Fruit fly (Drosophila melanogaster) whole organism, larva: ENCODE measurements around the gene CG18404.

Experiments used
- noc ChIP-seq: fragments of 200-800 bp; sonication (Bioruptor generic); optimal IDR thresholded peaks from 3 replicates; lab custom pipeline; 2019; ENCODE audit warnings: missing biosample characterization, mild to moderate bottlenecking, missing genetic modification characterization, moderate library complexity

The CG18404 gene

DNA sequence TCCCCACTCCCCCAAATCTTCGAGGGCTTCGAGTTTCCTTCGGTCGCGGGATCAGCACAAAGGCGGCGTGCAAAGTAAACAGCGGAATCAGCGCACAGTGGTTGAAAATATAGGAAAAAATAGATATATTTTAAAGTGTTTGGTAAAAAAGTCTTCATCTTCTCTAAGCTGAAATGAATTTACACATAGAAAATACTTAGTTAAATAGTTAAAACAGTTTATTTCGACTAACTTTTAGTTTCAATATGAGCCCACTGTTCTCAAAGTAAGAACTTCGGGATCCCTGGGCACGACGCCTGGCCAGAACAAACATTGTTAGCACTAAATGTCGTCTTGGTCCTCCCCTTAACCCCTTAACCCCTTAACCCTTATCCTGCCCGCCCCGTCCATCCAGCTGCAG is 8.9 kb downstream of the CG18404 start:
- TF ChIP-seq noc (tag; lab: Kevin White, UChicago): no peak

DNA sequence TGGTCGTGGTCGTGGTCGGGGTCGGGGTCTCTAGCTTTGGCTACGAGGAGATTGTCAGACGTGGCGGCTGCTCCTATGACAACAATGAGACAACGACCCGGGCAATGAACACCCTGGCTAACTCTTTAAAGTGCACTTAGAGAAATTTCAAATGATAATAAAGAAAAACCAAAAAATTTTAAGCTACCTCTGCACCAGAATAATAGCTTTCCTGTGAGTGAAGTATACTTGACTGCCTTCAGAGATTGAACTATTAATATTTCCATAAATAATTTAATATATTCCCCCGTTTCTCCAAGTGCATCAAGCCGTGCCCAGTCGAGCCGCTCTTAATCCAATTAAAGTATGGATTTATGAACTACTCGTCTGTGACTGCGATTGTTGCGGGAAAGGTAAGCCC is 10.7 kb downstream of the CG18404 start:
- TF ChIP-seq noc (tag; lab: Kevin White, UChicago): no peak

DNA sequence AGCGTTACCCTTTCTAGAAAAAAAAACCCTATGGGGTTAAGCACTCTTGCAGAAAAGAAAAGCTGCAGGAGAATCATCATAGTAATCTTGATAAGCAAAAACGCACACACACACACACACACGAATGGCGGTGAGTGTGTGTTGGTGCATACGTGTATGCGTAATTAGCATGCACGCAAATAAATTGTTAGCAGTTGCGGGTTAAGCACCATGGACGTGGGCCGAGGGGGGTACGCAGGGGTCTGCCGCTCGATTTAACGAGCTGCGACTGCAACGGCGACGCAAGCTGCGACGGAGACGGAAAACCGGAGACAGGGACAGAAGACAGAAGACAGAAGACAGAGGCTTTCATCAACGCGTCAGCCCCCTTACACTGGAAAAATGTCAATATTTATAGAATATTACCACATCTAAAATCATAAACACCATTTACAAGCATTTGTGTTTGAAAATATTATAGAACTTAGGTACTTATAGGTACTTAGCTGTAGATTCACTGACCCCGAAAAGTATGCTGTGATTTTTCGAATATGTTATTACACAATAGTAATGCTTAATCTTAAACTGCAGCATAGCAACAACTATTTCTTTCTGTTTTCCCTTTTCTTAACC is 11.8 kb downstream of the CG18404 start:
- TF ChIP-seq noc (tag; lab: Kevin White, UChicago): no peak

DNA sequence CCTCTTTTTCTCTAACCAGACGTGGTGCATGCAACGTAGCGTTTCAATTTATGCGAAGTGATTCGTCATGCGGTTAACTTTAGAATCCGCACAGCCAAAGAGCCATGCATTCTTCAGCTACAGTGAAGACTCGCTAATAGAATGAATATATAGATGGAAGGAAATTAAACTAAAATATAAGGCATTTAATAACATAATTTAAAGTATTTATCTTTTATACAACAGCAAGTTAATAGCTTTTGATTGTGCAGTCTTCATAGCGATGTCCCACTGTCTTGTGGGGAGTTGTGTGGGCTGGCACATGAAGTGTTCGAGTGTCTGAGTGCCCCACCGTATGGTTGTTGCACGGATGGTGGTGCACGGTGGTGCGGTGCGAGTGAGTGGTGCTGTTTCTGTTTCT is 12.4 kb downstream of the CG18404 start:
- TF ChIP-seq noc (tag; lab: Kevin White, UChicago): no peak

DNA sequence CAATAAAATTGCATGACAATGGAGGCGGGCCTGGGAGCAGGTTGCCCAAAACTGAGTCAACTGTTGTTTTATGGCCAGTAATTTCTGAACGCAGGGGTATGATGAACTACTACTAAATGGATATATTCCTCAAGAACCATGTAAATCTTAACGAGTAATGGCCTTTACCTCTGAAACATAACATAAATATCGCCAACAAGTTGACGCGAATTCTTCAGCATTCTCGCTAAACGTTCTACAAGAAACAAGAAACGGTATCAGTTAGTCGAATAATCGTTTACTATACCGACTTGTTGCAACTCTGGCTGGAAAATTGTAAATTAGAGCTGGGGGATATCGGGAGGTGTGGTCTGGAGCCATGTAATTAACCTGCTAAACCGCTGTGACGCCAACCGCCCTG is 15.8 kb downstream of the CG18404 start:
- no peak for TF ChIP-seq noc (tag; lab: Kevin White, UChicago)

DNA sequence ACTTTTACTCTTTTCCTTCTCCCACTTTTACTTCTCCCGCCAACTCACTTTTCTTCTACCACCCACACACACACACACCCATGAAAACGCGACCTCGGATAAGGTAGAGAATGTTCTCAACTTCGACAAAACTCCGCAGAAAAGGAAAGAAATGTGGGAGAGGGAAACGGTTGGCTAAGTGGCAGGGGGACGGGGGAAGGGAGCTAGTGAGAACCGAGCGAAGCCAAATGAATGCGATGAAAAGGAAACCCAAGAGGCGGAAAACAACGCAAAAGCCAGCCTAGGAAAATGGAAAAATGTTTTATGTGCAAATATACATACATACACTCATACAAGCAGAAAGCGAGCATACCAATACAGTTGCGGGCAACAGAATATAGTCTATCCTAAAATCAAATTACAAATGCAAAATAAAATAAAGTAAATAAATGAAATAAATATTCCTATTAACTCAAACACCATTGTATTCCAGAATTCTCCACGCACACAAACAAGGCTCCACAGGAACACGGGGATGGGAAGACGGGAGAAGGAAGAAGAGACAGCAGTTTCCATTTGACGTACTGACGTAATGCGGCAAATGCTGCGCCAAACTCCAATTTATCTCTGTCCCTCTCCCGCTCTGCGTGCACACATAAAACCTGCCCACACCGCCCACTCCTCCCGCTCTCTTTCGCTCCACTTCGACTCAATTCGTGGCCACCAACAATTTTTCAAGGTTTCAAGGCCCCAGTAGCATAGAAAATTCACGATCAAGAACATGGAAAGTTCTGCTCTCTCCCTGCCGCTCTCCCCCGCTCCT is 17.5 kb downstream of the CG18404 start:
- TF ChIP-seq noc (tag; lab: Kevin White, UChicago): no peak

DNA sequence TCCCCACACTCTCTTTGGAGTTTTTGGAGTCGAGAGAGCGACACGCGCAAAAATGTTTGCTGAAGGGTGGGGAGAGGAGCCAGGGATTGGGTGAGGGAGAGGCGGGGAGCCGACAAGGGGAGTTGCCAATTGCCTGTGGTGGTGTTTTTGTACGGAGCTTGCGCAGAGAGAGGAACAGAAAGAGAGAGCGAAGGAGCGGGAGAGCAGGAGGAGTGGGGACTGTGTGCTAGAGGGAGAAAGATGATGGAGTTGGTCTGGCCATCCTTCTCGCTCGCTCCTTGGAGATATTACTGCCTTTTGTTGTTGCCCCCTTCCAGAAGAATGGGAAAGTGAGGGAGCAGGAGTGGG is 18.1 kb downstream of the CG18404 start:
- TF ChIP-seq noc (tag; lab: Kevin White, UChicago): no peak

DNA sequence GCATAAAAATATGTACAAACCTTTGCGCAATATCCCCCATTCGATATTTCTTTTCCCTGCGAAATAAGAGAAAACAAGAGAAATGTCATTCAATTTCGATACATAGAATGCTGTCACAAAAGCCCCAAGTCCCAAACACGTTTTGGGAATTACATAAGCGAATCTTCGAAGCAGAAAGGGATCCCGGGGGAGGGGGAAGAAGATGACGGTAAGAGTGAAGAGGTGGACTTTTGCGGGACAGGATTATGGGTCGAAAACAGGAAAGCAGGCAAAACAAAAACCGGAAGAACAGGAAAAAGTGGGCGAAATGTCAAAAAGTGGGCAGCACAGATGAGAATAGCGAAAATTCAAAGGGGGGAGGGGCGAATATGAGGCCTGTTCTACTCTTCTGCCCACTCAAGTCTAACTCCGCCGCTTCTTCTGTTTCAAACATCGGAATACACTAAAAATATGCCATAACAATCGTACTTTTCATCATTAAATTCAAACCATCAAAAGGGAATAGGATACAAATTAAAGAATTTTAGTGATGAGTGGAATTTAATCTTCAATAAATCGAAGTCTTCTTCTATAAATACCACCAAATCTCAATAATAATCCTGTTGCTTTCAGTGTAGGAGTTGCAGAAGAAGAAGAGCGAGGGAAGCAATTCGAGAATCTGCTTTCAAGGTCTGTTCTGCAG is 19.3 kb downstream of the CG18404 start:
- TF ChIP-seq noc (tag; lab: Kevin White, UChicago): no peak

DNA sequence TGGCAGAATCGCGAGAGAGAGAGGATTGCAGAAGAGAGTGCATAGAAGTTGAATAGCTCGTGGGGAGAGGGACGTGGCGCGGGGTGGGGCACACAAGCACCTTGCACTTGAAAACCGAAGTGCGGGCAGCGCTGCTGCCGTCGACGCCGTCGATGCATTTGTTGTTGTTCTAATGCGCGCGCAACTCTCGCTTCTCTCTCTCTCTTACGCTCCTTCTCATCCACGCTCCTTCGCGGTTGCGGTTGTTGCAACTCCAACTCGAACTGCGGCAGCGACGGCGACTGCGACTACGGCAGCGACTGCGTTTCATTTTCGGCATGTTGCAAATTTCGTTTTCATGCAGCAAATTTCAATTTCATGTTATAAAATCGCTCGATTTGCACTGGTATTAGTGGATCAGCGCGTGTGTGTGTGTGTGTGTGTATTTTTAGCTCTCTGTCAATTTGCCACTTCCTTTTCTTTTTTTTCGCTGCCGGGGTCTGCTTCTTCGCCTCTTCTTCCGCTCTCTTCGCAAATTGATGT is 19.9 kb downstream of the CG18404 start:
- TF ChIP-seq noc (tag; lab: Kevin White, UChicago): no peak

DNA sequence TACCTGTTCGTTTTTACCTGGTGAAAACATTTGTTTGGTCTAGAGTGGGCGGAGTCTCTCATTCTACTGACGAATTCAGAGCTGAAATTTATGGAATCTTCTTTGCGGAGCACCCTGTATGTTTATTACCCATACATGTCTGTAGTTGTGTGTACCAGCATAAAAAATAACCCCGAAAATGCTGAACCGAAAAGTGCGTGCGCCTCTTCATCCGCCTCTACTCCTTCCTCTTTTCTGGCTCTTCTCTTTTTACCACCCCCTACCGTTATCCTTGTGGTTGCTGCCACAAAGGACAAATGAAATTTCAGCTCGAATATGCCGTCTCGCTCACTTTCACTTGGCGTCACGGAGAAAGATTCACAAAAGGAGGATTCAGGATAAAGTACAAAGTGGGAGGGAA is 20.9 kb downstream of the CG18404 start:
- TF ChIP-seq noc (tag; lab: Kevin White, UChicago): no peak

DNA sequence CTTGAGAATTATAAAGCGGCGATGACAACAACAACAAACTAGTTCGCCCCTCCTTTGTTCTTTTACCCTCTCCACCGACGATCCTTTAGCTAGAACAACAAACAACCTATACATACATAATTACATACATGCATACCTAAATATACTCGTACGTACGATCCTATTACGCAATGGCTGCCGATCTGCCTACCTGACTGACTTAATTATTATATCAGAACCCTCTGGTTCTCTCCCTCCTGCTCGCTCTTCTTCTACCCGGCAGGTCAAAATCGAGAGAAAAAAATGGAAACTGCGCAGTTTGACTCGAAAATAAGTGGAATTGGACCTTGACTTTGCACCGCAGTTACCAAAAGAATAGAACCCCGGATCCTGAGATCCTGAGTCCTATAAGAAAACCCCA is 23.0 kb downstream of the CG18404 start:
- TF ChIP-seq noc (tag; lab: Kevin White, UChicago): no peak

DNA sequence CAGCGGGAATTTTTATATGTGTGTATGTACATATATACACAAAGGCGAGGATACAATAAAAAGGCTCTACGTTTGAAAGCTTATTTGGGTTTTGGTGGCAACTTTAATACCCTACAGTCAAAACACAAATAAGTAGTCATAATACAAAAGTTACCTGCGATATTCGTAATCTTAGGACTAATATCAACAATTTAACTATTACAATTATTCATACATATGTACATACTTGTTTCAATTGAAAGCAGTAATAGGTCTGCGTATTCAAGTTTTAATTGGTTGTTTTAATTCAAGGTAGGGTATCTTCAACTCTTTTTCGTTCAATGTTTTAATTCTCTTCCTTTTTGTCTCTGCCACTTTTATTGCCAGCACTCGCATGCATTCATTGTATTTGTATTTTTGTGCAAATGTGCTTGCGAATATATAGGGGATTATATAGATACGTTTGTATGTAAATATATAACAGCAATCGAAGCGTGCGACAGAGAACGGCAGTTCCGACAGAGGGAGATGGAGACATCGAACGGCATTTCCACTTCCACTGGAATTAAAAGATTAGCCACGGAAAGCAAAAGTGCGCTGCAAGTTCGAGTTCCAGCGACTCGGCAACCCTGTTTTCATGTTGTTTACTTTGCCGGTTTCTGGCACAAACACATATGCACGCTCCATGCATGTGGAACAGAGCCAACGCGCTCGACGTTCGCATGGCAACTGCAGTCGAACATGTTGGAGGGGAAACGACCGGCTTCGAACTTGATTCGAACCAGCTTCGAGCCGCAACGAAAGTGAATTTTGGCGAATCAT is 23.7 kb downstream of the CG18404 start:
- TF ChIP-seq noc (tag; lab: Kevin White, UChicago): no peak

DNA sequence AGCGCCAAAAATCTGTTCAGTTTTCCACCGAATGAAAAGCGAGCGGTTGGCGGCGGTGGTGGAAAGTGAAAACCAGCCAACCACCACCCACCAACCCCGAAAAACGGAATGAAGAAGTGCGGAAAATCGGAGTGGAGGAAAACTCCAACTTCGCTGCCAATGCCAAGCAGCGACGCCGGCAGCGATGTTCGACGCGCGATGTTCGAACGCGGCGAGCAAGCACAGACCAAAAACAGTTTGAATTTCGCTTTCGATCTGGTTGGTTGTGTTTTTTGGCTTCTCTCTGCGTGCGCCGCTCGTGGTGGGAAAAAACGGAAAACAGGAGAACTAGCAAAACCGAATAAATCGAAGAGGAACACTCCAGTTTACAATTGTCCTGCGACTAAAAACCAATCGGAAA is 24.7 kb downstream of the CG18404 start, which contains the start of gene heca:
Gene heca (plus strand): TSS at position 233 of the 400 bp plus-strand sequence.
- no peak for TF ChIP-seq noc (tag; lab: Kevin White, UChicago)

DNA sequence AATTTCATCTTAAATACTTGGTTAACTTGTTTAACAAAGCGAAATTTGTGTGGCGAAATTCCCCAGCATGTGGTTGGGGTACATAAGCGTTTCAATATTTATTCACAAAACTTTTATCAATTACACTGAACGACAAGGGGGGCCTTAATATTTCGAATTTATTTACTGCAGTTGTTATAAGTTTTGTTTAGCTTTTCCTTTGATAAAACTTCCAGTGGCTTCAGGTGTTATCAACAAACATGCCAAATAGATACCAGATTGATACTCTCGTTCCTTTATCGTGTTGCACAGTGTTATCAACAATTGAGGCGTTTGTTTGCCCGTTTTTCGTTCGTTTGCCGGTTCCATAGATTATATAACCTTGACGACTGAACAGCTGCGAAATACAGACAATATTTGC is 27.3 kb downstream of the CG18404 start:
- peak; percentile 77 for TF ChIP-seq noc (tag; lab: Kevin White, UChicago)

DNA sequence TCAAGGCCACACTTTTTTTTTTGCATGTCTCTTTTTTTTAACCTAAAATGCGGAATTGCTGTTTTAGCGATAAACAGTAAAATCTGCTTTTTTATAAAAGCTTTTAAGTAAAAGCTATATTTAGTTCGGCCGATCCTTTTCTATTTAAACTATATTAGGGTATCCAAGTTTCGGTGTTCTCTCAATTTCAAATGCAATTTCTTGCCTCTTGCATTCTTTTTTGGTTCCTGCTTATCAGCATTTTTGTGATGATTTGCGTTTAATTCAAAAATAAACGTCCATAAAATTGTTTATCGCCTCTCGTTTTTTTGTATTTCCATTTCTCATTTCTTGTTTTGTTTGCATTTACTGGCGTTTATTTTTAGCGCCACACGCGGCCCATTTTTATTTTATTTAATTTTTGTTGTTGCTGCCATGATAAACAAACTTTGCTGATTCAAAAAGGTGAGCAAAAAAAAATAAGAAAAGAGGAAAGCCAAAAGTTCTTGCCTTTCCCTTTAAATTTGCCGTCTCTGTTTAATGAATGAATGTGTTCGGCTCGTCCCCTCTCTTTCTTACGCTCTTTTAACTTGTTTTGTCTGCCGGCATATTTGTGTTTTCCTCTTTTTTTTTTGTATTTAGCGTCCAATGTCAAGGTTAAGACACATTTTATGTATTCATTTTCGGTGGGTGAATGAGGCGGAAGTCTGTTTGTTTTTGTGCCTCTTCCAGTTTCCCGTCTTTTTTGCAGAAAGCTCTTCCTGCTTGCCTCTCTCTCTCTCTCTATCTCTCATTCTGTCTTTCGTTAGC is 28.6 kb downstream of the CG18404 start:
- TF ChIP-seq noc (tag; lab: Kevin White, UChicago): peak; percentile 47
